Worm (Caenorhabditis elegans) whole organism, young adult: ENCODE data around the gene str-200.

Source experiments
- F10E7.11 ChIP-seq: sonication (generic microtip); optimal IDR thresholded peaks from 2 replicates; lab custom pipeline; 2017; ENCODE audit warnings: mild to moderate bottlenecking, missing genetic modification characterization, moderate library complexity, missing compliant biosample characterization
- Y79H2A.3 ChIP-seq: fragments of 200-800 bp; sonication (Bioruptor generic); conservative IDR thresholded peaks from 2 replicates; pipeline ENCODE4 v1.3.6; 2022; ENCODE audit warnings: missing genetic modification reagents, missing genetic modification characterization, missing compliant biosample characterization
- akir-1 ChIP-seq: fragments of 200-800 bp; sonication (Bioruptor generic); optimal IDR thresholded peaks from 2 replicates; lab custom pipeline; 2018; ENCODE audit warnings: mild to moderate bottlenecking, missing genetic modification characterization, moderate library complexity, missing compliant biosample characterization
- ama-1 ChIP-seq, 3 experiments: fragments of 150-350 bp in 1 of 3; sonication (generic microtip) in 2 of 3; optimal IDR thresholded peaks; 2 replicates each; lab custom pipeline; 2014 to 2018; ENCODE audit warnings: missing biosample characterization in 2 of 3, missing genetic modification characterization in 2 of 3, missing genetic modification reagents in 2 of 3
- aptf-2 ChIP-seq: fragments of 200-800 bp; sonication (Bioruptor generic); conservative IDR thresholded peaks from 2 replicates; pipeline ENCODE4 v1.3.6; 2022; ENCODE audit warnings: missing genetic modification reagents, missing genetic modification characterization, missing compliant biosample characterization
- athp-1 ChIP-seq: sonication (generic microtip); optimal IDR thresholded peaks from 2 replicates; lab custom pipeline; 2017; ENCODE audit warnings: mild to moderate bottlenecking, missing genetic modification characterization, missing compliant biosample characterization
- attf-3 ChIP-seq: fragments of 200-800 bp; sonication (Bioruptor generic); conservative IDR thresholded peaks from 2 replicates; pipeline ENCODE4 v1.3.6; 2022; ENCODE audit warnings: missing genetic modification reagents, missing genetic modification characterization, missing compliant biosample characterization
- attf-6 ChIP-seq: fragments of 200-800 bp; sonication (Bioruptor generic); IDR thresholded peaks from 2 replicates; pipeline ENCODE4 v1.3.6; 2022; ENCODE audit warnings: missing genetic modification reagents, missing genetic modification characterization, missing compliant biosample characterization
- bed-1 ChIP-seq: fragments of 200-800 bp; sonication (Bioruptor generic); IDR thresholded peaks from 2 replicates; pipeline ENCODE4 v1.3.6; 2022; ENCODE audit warnings: missing genetic modification reagents, missing genetic modification characterization, missing compliant biosample characterization
- ceh-27 ChIP-seq: fragments of 200-800 bp; sonication (Bioruptor generic); optimal IDR thresholded peaks from 2 replicates; lab custom pipeline; 2018; ENCODE audit warnings: mild to moderate bottlenecking, missing genetic modification characterization, moderate library complexity, missing compliant biosample characterization
- ceh-91 ChIP-seq: fragments of 200-800 bp; sonication (Bioruptor generic); IDR thresholded peaks from 2 replicates; pipeline ENCODE4 v1.3.6; 2022; ENCODE audit warnings: missing genetic modification reagents, missing genetic modification characterization, missing compliant biosample characterization
- die-1 ChIP-seq: sonication (generic microtip); optimal IDR thresholded peaks from 2 replicates; lab custom pipeline; 2016; ENCODE audit warnings: missing genotype, mild to moderate bottlenecking, missing genetic modification characterization, missing compliant biosample characterization
- ekl-4 ChIP-seq: fragments of 200-800 bp; sonication (Bioruptor generic); IDR thresholded peaks from 2 replicates; pipeline ENCODE4 v1.3.6; 2022; ENCODE audit warnings: missing genetic modification reagents, missing genetic modification characterization, missing compliant biosample characterization
- ets-4 ChIP-seq: fragments of 200-800 bp; sonication (Bioruptor generic); optimal IDR thresholded peaks from 2 replicates; lab custom pipeline; 2018; ENCODE audit warnings: mild to moderate bottlenecking, missing genetic modification characterization, missing compliant biosample characterization
- fkh-3 ChIP-seq: sonication (generic microtip); optimal IDR thresholded peaks from 2 replicates; lab custom pipeline; 2016; ENCODE audit warnings: mild to moderate bottlenecking, missing genetic modification characterization, missing compliant biosample characterization
- gei-17 ChIP-seq: fragments of 200-800 bp; sonication (Bioruptor generic); optimal IDR thresholded peaks from 2 replicates; lab custom pipeline; 2018; ENCODE audit warnings: mild to moderate bottlenecking, missing genetic modification characterization, missing compliant biosample characterization
- hlh-12 ChIP-seq: sonication (generic microtip); optimal IDR thresholded peaks from 2 replicates; lab custom pipeline; 2016; ENCODE audit warnings: missing genetic modification characterization, missing compliant biosample characterization
- hsf-1 ChIP-seq: fragments of 200-800 bp; sonication (Bioruptor generic); IDR thresholded peaks from 2 replicates; pipeline ENCODE4 v1.3.6; 2022; ENCODE audit warnings: missing genetic modification reagents, missing genetic modification characterization, missing compliant biosample characterization
- lin-35 ChIP-seq, 3 experiments: fragments of 150-350 bp in 2 of 3; sonication (generic microtip) in 1 of 3; optimal IDR thresholded peaks; 2 replicates each; lab custom pipeline; 2014 to 2018; ENCODE audit warnings: missing biosample characterization in 3 of 3, missing genetic modification characterization in 3 of 3, missing genetic modification reagents in 3 of 3
- lir-1 ChIP-seq: fragments of 200-800 bp; sonication (Bioruptor generic); conservative IDR thresholded peaks from 2 replicates; pipeline ENCODE4 v1.3.6; 2022; ENCODE audit warnings: missing genetic modification reagents, missing genetic modification characterization, missing compliant biosample characterization
- mcd-1 ChIP-seq: fragments of 200-800 bp; sonication (Bioruptor generic); IDR thresholded peaks from 2 replicates; pipeline ENCODE4 v1.3.6; 2022; ENCODE audit warnings: missing genetic modification reagents, missing genetic modification characterization, missing compliant biosample characterization
- mel-28 ChIP-seq: sonication (generic microtip); optimal IDR thresholded peaks from 2 replicates; lab custom pipeline; 2016; ENCODE audit warnings: borderline replicate concordance, mild to moderate bottlenecking, missing genetic modification characterization, missing compliant biosample characterization
- mes-4 ChIP-seq: sonication (generic microtip); optimal IDR thresholded peaks from 2 replicates; lab custom pipeline; 2016; ENCODE audit warnings: missing genotype, missing genetic modification characterization, missing compliant biosample characterization
- mxl-1 ChIP-seq: sonication (generic microtip); optimal IDR thresholded peaks from 2 replicates; lab custom pipeline; 2016; ENCODE audit warnings: missing genetic modification characterization, missing compliant biosample characterization
- nfya-2 ChIP-seq: fragments of 200-800 bp; sonication (Bioruptor generic); IDR thresholded peaks from 2 replicates; pipeline ENCODE4 v1.3.6; 2022; ENCODE audit warnings: missing genetic modification reagents, missing genetic modification characterization, missing compliant biosample characterization
- nhr-27 ChIP-seq: fragments of 200-800 bp; sonication (Bioruptor generic); optimal IDR thresholded peaks from 2 replicates; lab custom pipeline; 2018; ENCODE audit warnings: mild to moderate bottlenecking, missing genetic modification characterization, moderate library complexity, missing compliant biosample characterization
- nhr-80 ChIP-seq: sonication (generic microtip); optimal IDR thresholded peaks from 2 replicates; lab custom pipeline; 2016; ENCODE audit warnings: missing genetic modification characterization, missing compliant biosample characterization
- pha-4 ChIP-seq: fragments of 150-350 bp; sonication (generic microtip); optimal IDR thresholded peaks from 2 replicates; lab custom pipeline; 2014; ENCODE audit warnings: missing biosample characterization, missing genetic modification reagents, missing genetic modification characterization
- rcor-1 ChIP-seq: fragments of 200-800 bp; sonication (Bioruptor generic); IDR thresholded peaks from 2 replicates; pipeline ENCODE4 v1.3.6; 2022; ENCODE audit warnings: missing genetic modification reagents, missing genetic modification characterization, missing compliant biosample characterization
- rpc-1 ChIP-seq, 2 experiments: fragments of 150-350 bp in 1 of 2; sonication (generic microtip) in 1 of 2; optimal IDR thresholded peaks; 2 replicates each; lab custom pipeline; 2014 to 2018; ENCODE audit warnings: missing biosample characterization in 1 of 2, missing genetic modification characterization in 1 of 2, missing genetic modification reagents in 1 of 2, missing genotype in 1 of 2
- sdz-38 ChIP-seq: sonication (generic microtip); optimal IDR thresholded peaks from 2 replicates; lab custom pipeline; 2016; ENCODE audit warnings: missing genotype, missing genetic modification characterization, missing compliant biosample characterization
- snpc-1.3 ChIP-seq: sonication (generic microtip); optimal IDR thresholded peaks from 2 replicates; lab custom pipeline; 2017; ENCODE audit warnings: missing genetic modification characterization, mild to moderate bottlenecking, missing compliant biosample characterization, antibody characterized with exemption, moderate library complexity, missing genotype, missing genetic modification reagents; ENCODE audit not compliant: insufficient read depth
- tbp1 ChIP-seq: fragments of 200-800 bp; sonication (Bioruptor generic); optimal IDR thresholded peaks from 2 replicates; lab custom pipeline; 2018; ENCODE audit warnings: mild to moderate bottlenecking, missing genetic modification characterization, missing compliant biosample characterization
- zfh-2 ChIP-seq: fragments of 200-800 bp; sonication (Bioruptor generic); conservative IDR thresholded peaks from 2 replicates; pipeline ENCODE4 v1.3.6; 2022; ENCODE audit warnings: missing genetic modification reagents, missing genetic modification characterization, missing compliant biosample characterization
- ztf-22 ChIP-seq: fragments of 200-800 bp; sonication (Bioruptor generic); optimal IDR thresholded peaks from 2 replicates; lab custom pipeline; 2018; ENCODE audit warnings: mild to moderate bottlenecking, missing genetic modification characterization, moderate library complexity, missing compliant biosample characterization

Gene str-200

DNA sequence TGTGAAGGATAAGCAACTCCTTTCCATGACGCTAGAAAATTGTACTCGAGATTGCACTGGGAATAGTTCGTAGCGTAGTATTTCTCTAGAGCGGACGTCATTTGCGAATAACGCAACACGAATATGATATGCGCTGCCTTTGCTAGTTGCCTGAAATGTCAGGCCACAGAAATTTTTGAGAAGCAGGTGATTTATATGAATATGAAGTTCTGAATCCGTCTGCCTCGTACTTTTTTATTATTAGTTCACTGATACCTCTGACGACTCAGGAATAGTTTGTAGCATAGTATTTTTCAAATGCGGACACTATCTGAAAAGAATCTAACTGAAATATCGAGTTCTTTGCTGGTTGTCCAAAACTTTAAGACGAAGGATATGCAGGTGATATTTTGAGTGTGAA lies 38.1 kb upstream of the str-200 start, which contains the start of gene srh-118 (continued):
- no peak for TF ChIP-seq die-1 (tag; lab: Kevin White, UChicago)
- TF ChIP-seq rcor-1 (GFP tag; lab: Robert Waterston, UW) = no peak
- no peak for TF ChIP-seq bed-1

DNA sequence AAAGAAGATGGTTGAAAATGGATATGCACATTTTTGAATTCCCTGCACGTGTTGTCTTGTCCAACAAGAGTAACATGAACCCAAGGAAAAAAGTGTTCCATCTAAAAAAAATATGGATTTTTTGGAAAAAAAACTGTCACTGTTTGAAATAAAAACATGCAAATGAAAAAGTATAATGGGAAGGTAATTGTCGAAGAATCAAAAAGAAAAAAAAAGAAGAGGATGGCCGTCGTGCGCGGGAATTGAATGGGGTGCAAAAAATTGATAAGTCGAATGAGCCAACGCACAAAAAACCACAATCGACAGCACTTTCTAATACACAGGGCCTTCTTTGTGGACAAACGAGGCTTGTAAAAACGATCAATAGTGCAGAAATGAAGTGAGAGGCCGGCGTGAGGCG lies 35.8 kb upstream of the str-200 start, which contains the start of gene fbxa-102:
fbxa-102 (minus strand) TSS at position 101 of the 400 bp plus-strand sequence.
- no peak for TF ChIP-seq akir-1 (GFP tag; lab: Kevin White, UChicago)
- TF ChIP-seq attf-6 = no peak
- TF ChIP-seq ztf-22 (GFP tag; lab: Kevin White, UChicago) = no peak
- TF ChIP-seq mes-4 = no peak
- no peak for TF ChIP-seq zfh-2
- TF ChIP-seq ceh-91 (GFP tag; lab: Robert Waterston, UW) = no peak
- TF ChIP-seq hlh-12 (tag; lab: Kevin White, UChicago) = no peak
- TF ChIP-seq Y79H2A.3 (GFP tag; lab: Robert Waterston, UW) = no peak
- no peak for TF ChIP-seq hsf-1 (GFP tag; lab: Robert Waterston, UW)
- no peak for TF ChIP-seq ekl-4 (GFP tag; lab: Robert Waterston, UW)
- TF ChIP-seq nhr-80 (tag; lab: Kevin White, UChicago) = no peak
- TF ChIP-seq snpc-1.3 (tag; lab: Kevin White, UChicago) = no peak

ce11 chrV:17486034-17486433 lies 28.1 kb upstream of the str-200 start, which contains the start of gene scl-24:
Gene scl-24 (plus strand): TSS chrV:17486334.
- no peak for TF ChIP-seq sdz-38 (tag; lab: Kevin White, UChicago)
- no peak for TF ChIP-seq ets-4 (GFP tag; lab: Kevin White, UChicago)
- no peak for TF ChIP-seq athp-1

DNA sequence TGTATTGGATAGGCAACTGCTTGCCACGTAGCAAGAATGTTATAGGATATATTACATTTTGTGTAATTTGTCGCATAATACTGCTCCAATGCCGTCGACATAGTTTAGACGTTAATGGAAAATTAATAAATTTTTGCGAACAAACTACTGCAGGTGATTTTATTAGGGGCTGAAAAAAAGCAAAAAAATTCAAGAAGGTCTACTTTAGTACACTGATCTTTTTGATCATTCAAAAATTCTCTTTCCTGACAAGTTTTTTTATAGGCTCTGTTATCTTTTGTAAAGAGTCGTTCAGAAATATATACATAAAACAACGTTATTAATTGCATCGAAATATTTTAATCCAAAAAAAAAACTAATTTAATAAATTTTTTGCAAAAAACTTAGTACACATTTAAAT lies 27.1 kb upstream of the str-200 start, which contains the start of gene srh-111:
srh-111 (minus strand) TSS at position 101 of the 400 bp plus-strand sequence.
- TF ChIP-seq lin-35 (GFP tag; optimal IDR thresholded peaks at IDR 0.05; lab: Kevin White, UChicago) = no peak
- no peak for TF ChIP-seq ceh-27 (GFP tag; lab: Kevin White, UChicago)
- no peak for TF ChIP-seq mcd-1 (GFP tag; lab: Robert Waterston, UW)
- TF ChIP-seq mel-28 = no peak

- TF ChIP-seq aptf-2 (GFP tag; lab: Robert Waterston, UW) (no peak), F10E7.11 (no peak), nhr-27 (tag; lab: Kevin White, UChicago) (no peak), gei-17 (GFP tag; lab: Kevin White, UChicago) (no peak), attf-3 (GFP tag; lab: Robert Waterston, UW) (no peak), tbp1 (GFP tag; lab: Kevin White, UChicago) (no peak), mxl-1 (tag; lab: Kevin White, UChicago) (no peak), fkh-3 (tag; lab: Kevin White, UChicago) (no peak), ekl-4 (GFP tag; lab: Robert Waterston, UW) (no peak), ama-1 (optimal IDR thresholded peaks at IDR 0.05; lab: Kevin White, UChicago) (no peak), ama-1 (GFP tag; optimal IDR thresholded peaks at IDR 0.05; lab: Kevin White, UChicago) (no peak), pha-4 (tag; lab: Kevin White, UChicago) (no peak), rpc-1 (optimal IDR thresholded peaks at IDR 0.05; lab: Kevin White, UChicago) (no peak), rpc-1 (tag; optimal IDR thresholded peaks at IDR 0.05; lab: Kevin White, UChicago) (no peak), ztf-22 (GFP tag; lab: Kevin White, UChicago) (no peak), lir-1 (no peak), nfya-2 (GFP tag; lab: Robert Waterston, UW) (no peak), mcd-1 (GFP tag; lab: Robert Waterston, UW) (no peak)
Measured at ce11 chrV:17476490-17476889, 18.5 kb upstream of the str-200 start, which contains the start of gene srbc-61. Gene srbc-61 (plus strand): TSS chrV:17476790.
